Fruit fly (Drosophila melanogaster): ENCODE data around the gene nAChRbeta1.

dm6 chr3L:4475704-4476103, 46.6 kb downstream of the nAChRbeta1 start:
- TF ChIP-seq esn (GFP tag; optimal IDR thresholded peaks at IDR 0.05) (no peak), Hr38 (GFP tag; optimal IDR thresholded peaks at IDR 0.05) (no peak), CG4318 (GFP tag; optimal IDR thresholded peaks at IDR 0.05) (no peak), Sox102F (GFP tag; optimal IDR thresholded peaks at IDR 0.05) (no peak), CG16779 (tag; optimal IDR thresholded peaks at IDR 0.05) (no peak), CG8119 (GFP tag; IDR thresholded peaks at IDR 0.05) (0 out of 3 replicates have a peak, but pooled peaks have one; percentile 2), CG32006 (GFP tag; optimal IDR thresholded peaks at IDR 0.05) (no peak)

Measured in whole organism, prepupa.